Worm (Caenorhabditis elegans) whole organism, late embryonic: ENCODE data around the gene srxa-12.

ENCODE experiments used
- C08G9.2 ChIP-seq: sonication (generic microtip); optimal IDR thresholded peaks from 2 replicates; lab custom pipeline; 2016; ENCODE audit warnings: mild to moderate bottlenecking, missing genetic modification characterization, moderate library complexity, missing compliant biosample characterization
- C38D4.7 ChIP-seq: fragments of 200-800 bp; sonication (Bioruptor generic); optimal IDR thresholded peaks from 2 replicates; lab custom pipeline; 2018; ENCODE audit warnings: mild to moderate bottlenecking, missing genetic modification characterization, moderate library complexity, missing compliant biosample characterization
- F13H6.1 ChIP-seq: sonication (generic microtip); optimal IDR thresholded peaks from 2 replicates; lab custom pipeline; 2016; ENCODE audit warnings: missing genetic modification characterization, missing compliant biosample characterization
- K02D7.2 ChIP-seq: sonication (generic microtip); optimal IDR thresholded peaks from 2 replicates; lab custom pipeline; 2017; ENCODE audit warnings: mild to moderate bottlenecking, missing genetic modification characterization, missing compliant biosample characterization
- K09A11.1 ChIP-seq: sonication (generic microtip); optimal IDR thresholded peaks from 2 replicates; lab custom pipeline; 2017; ENCODE audit warnings: antibody characterized with exemption, mild to moderate bottlenecking, missing genetic modification characterization, missing compliant biosample characterization; ENCODE audit not compliant: insufficient read depth
- T23F11.4 ChIP-seq: fragments of 200-800 bp; sonication (Bioruptor generic); optimal IDR thresholded peaks from 2 replicates; lab custom pipeline; 2018; ENCODE audit warnings: mild to moderate bottlenecking, missing genetic modification characterization, missing compliant biosample characterization
- Y22D7AL.16 ChIP-seq: sonication (generic microtip); optimal IDR thresholded peaks from 2 replicates; lab custom pipeline; 2016; ENCODE audit warnings: missing genetic modification characterization, missing compliant biosample characterization
- ama-1 ChIP-seq: fragments of 150-350 bp; optimal IDR thresholded peaks from 2 replicates; lab custom pipeline; 2014
- ceh-14 ChIP-seq: sonication (generic microtip); optimal IDR thresholded peaks from 2 replicates; lab custom pipeline; 2016; ENCODE audit warnings: missing genotype, missing genetic modification characterization, missing compliant biosample characterization
- ceh-19 ChIP-seq: fragments of 200-800 bp; sonication (Bioruptor generic); optimal IDR thresholded peaks from 2 replicates; lab custom pipeline; 2018; ENCODE audit warnings: mild to moderate bottlenecking, missing genetic modification characterization, missing compliant biosample characterization
- ceh-22 ChIP-seq: sonication (generic microtip); optimal IDR thresholded peaks from 2 replicates; lab custom pipeline; 2017; ENCODE audit warnings: missing biosample characterization, missing genetic modification characterization
- ceh-24 ChIP-seq: sonication (generic microtip); optimal IDR thresholded peaks from 2 replicates; lab custom pipeline; 2016; ENCODE audit warnings: mild to moderate bottlenecking, missing genetic modification characterization, missing compliant biosample characterization
- ceh-31 ChIP-seq: sonication (generic microtip); optimal IDR thresholded peaks from 2 replicates; lab custom pipeline; 2016; ENCODE audit warnings: missing genetic modification characterization, missing compliant biosample characterization
- ceh-45 ChIP-seq: fragments of 200-800 bp; sonication (Bioruptor generic); IDR thresholded peaks from 2 replicates; pipeline ENCODE4 v1.3.6; 2022; ENCODE audit warnings: missing genetic modification reagents, missing genetic modification characterization, missing compliant biosample characterization
- ceh-6 ChIP-seq: fragments of 200-800 bp; sonication (Bioruptor generic); optimal IDR thresholded peaks from 2 replicates; lab custom pipeline; 2018; ENCODE audit warnings: mild to moderate bottlenecking, missing genetic modification characterization, missing compliant biosample characterization
- dmd-4 ChIP-seq: sonication (generic microtip); optimal IDR thresholded peaks from 2 replicates; lab custom pipeline; 2016; ENCODE audit warnings: borderline replicate concordance, missing genetic modification characterization, missing compliant biosample characterization
- dve-1 ChIP-seq: sonication (generic microtip); optimal IDR thresholded peaks from 2 replicates; lab custom pipeline; 2017; ENCODE audit warnings: antibody characterized with exemption, mild to moderate bottlenecking, missing genetic modification characterization, missing compliant biosample characterization
- elt-4 ChIP-seq: sonication (generic microtip); optimal IDR thresholded peaks from 2 replicates; lab custom pipeline; 2016; ENCODE audit warnings: missing genetic modification characterization, missing compliant biosample characterization
- fax-1 ChIP-seq: sonication (generic microtip); optimal IDR thresholded peaks from 2 replicates; lab custom pipeline; 2016; ENCODE audit warnings: missing genotype, missing genetic modification characterization, missing compliant biosample characterization
- fkh-6 ChIP-seq: sonication (generic microtip); optimal IDR thresholded peaks from 2 replicates; lab custom pipeline; 2016; ENCODE audit warnings: missing genetic modification characterization, missing compliant biosample characterization
- gmeb-2 ChIP-seq: sonication (generic microtip); optimal IDR thresholded peaks from 2 replicates; lab custom pipeline; 2016; ENCODE audit warnings: missing genetic modification characterization, inconsistent platforms, missing compliant biosample characterization
- hlh-13 ChIP-seq: fragments of 200-800 bp; sonication (Bioruptor generic); optimal IDR thresholded peaks from 2 replicates; lab custom pipeline; 2018; ENCODE audit warnings: mild to moderate bottlenecking, missing genetic modification characterization, missing compliant biosample characterization
- hlh-30 ChIP-seq: sonication (generic microtip); optimal IDR thresholded peaks from 2 replicates; lab custom pipeline; 2017; ENCODE audit warnings: antibody characterized with exemption, missing genetic modification characterization, missing compliant biosample characterization; ENCODE audit not compliant: insufficient read depth
- hlh-6 ChIP-seq: sonication (generic microtip); optimal IDR thresholded peaks from 2 replicates; lab custom pipeline; 2016; ENCODE audit warnings: missing genotype, missing genetic modification characterization, missing compliant biosample characterization
- hlh-8 ChIP-seq: sonication (generic microtip); optimal IDR thresholded peaks from 2 replicates; lab custom pipeline; 2016; ENCODE audit warnings: missing genotype, missing genetic modification characterization, missing compliant biosample characterization
- lim-6 ChIP-seq: sonication (generic microtip); optimal IDR thresholded peaks from 2 replicates; lab custom pipeline; 2016; ENCODE audit warnings: missing genetic modification characterization, missing compliant biosample characterization
- mec-3 ChIP-seq: sonication (generic microtip); optimal IDR thresholded peaks from 2 replicates; lab custom pipeline; 2016; ENCODE audit warnings: borderline replicate concordance, missing genetic modification characterization, missing compliant biosample characterization
- nfya-1 ChIP-seq: sonication (generic microtip); optimal IDR thresholded peaks from 2 replicates; lab custom pipeline; 2017; ENCODE audit warnings: missing genetic modification characterization, mild to moderate bottlenecking, missing compliant biosample characterization, antibody characterized with exemption, moderate library complexity
- npax-4 ChIP-seq: sonication (generic microtip); optimal IDR thresholded peaks from 2 replicates; lab custom pipeline; 2016; ENCODE audit warnings: missing genetic modification characterization, missing compliant biosample characterization
- odd-2 ChIP-seq: sonication (generic microtip); optimal IDR thresholded peaks from 2 replicates; lab custom pipeline; 2017; ENCODE audit warnings: antibody characterized with exemption, mild to moderate bottlenecking, missing genetic modification characterization, missing compliant biosample characterization
- pag-3 ChIP-seq: sonication (generic microtip); optimal IDR thresholded peaks from 2 replicates; lab custom pipeline; 2016; ENCODE audit warnings: missing compliant biosample characterization, missing genetic modification characterization, borderline replicate concordance
- pat-9 ChIP-seq: fragments of 200-800 bp; sonication (Bioruptor generic); optimal IDR thresholded peaks from 2 replicates; lab custom pipeline; 2018; ENCODE audit warnings: mild to moderate bottlenecking, missing genetic modification characterization, moderate library complexity, missing compliant biosample characterization
- pax-1 ChIP-seq: fragments of 150-350 bp; optimal IDR thresholded peaks from 2 replicates; lab custom pipeline; 2014; ENCODE audit warnings: missing biosample characterization, missing genetic modification characterization
- pha-4 ChIP-seq: fragments of 150-350 bp; optimal IDR thresholded peaks from 2 replicates; lab custom pipeline; 2018; ENCODE audit warnings: missing biosample characterization, missing genetic modification reagents, missing genetic modification characterization
- pqm-1 ChIP-seq: sonication (generic microtip); optimal IDR thresholded peaks from 2 replicates; lab custom pipeline; 2016; ENCODE audit warnings: missing genetic modification characterization, missing compliant biosample characterization
- pros-1 ChIP-seq: fragments of 150-350 bp; optimal IDR thresholded peaks from 2 replicates; lab custom pipeline; 2014; ENCODE audit warnings: missing biosample characterization, missing genetic modification reagents, missing genetic modification characterization
- sdc-2 ChIP-seq: sonication (generic microtip); optimal IDR thresholded peaks from 2 replicates; lab custom pipeline; 2016; ENCODE audit warnings: missing genotype, missing genetic modification characterization, missing compliant biosample characterization
- sox-2 ChIP-seq: fragments of 200-800 bp; sonication (Bioruptor generic); IDR thresholded peaks from 2 replicates; pipeline ENCODE4 v1.3.6; 2022; ENCODE audit warnings: missing genetic modification reagents, missing genetic modification characterization, missing compliant biosample characterization
- sox-4 ChIP-seq: sonication (generic microtip); optimal IDR thresholded peaks from 2 replicates; lab custom pipeline; 2017; ENCODE audit warnings: mild to moderate bottlenecking, missing genetic modification characterization, inconsistent platforms, missing compliant biosample characterization
- syd-9 ChIP-seq: sonication (generic microtip); optimal IDR thresholded peaks from 2 replicates; lab custom pipeline; 2016; ENCODE audit warnings: mild to moderate bottlenecking, missing genetic modification characterization, moderate library complexity, missing compliant biosample characterization
- tbx-7 ChIP-seq: sonication (generic microtip); optimal IDR thresholded peaks from 2 replicates; lab custom pipeline; 2016; ENCODE audit warnings: missing genotype, missing genetic modification characterization, missing compliant biosample characterization
- ttx-3 ChIP-seq: sonication (generic microtip); optimal IDR thresholded peaks from 2 replicates; lab custom pipeline; 2016; ENCODE audit warnings: missing genetic modification reagents, missing genetic modification characterization, missing compliant biosample characterization
- unc-3 ChIP-seq, 2 experiments: fragments of 200-800 bp in 1 of 2; sonication (Bioruptor generic) in 1 of 2; sonication (generic microtip) in 1 of 2; conservative IDR thresholded peaks in 1 of 2; optimal IDR thresholded peaks in 1 of 2; 2 replicates each; pipeline versions ENCODE4 v1.3.6 to Lab custom; 2016 to 2022; ENCODE audit warnings: missing compliant biosample characterization in 2 of 2, missing genetic modification characterization in 2 of 2, missing genetic modification reagents in 1 of 2
- zip-5 ChIP-seq: sonication (generic microtip); optimal IDR thresholded peaks from 2 replicates; lab custom pipeline; 2016; ENCODE audit warnings: missing genetic modification characterization, missing compliant biosample characterization
- ztf-16 ChIP-seq: sonication (generic microtip); optimal IDR thresholded peaks from 2 replicates; lab custom pipeline; 2017; ENCODE audit warnings: missing genetic modification characterization, missing compliant biosample characterization

srxa-12 gene

DNA sequence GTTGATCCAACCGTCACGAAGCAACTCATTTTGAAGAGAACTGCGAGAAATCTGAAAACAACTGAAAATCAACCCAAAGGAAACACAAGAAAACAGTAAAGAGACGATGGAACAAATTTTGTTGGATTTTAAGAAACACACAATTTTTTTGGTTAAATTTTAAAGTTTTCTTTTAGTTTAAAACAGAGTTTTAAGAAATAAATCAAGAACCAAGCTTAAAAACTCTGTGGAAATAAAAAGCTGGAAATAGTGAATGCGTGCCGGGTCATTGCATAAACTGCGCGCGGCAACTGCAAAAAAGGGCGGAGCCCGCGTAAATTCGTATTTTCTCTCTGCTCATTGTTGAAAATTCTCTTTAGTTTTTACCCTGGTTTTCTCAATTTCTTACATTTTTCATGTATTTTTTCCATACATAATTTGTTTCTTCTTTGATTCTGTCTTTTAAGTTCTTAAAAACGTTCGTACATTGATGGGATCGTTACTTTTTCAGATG, 35.5 kb downstream of the srxa-12 start, which contains the start of the genes algn-13 and R10D12.13 (continued):
- TF ChIP-seq K09A11.1 (peak; percentile 77), T23F11.4 (GFP tag; lab: Kevin White, UChicago) (peak; percentile 69), gmeb-2 (tag; lab: Kevin White, UChicago) (peak; percentile 72), ama-1 (no peak), fkh-6 (tag; lab: Kevin White, UChicago) (peak; percentile 77), ceh-19 (GFP tag; lab: Kevin White, UChicago) (peak; percentile 80), pros-1 (tag; lab: Kevin White, UChicago) (no peak), zip-5 (tag; lab: Kevin White, UChicago) (peak; percentile 67), hlh-6 (tag; lab: Kevin White, UChicago) (peak; percentile 81), C38D4.7 (GFP tag; lab: Kevin White, UChicago) (peak; percentile 77), pat-9 (tag; lab: Kevin White, UChicago) (peak; percentile 84), ceh-24 (peak; percentile 58), ceh-6 (GFP tag; lab: Kevin White, UChicago) (peak; percentile 56), elt-4 (tag; lab: Kevin White, UChicago) (no peak), C08G9.2 (tag; lab: Kevin White, UChicago) (peak; percentile 73), ztf-16 (tag; lab: Kevin White, UChicago) (peak; percentile 78), fax-1 (tag; lab: Kevin White, UChicago) (peak; percentile 76), pha-4 (no peak), nfya-1 (peak; percentile 78), sox-2 (GFP tag; lab: Robert Waterston, UW) (peak; percentile 25; the same call in 1 of the 2 replicates), F13H6.1 (peak; percentile 80), lim-6 (tag; lab: Kevin White, UChicago) (peak; percentile 32), sdc-2 (tag; lab: Kevin White, UChicago) (peak; percentile 69), K02D7.2 (peak; percentile 75), hlh-30 (tag; lab: Kevin White, UChicago) (no peak), dve-1 (tag; lab: Kevin White, UChicago) (no peak), dmd-4 (tag; lab: Kevin White, UChicago) (peak; percentile 72), sox-4 (peak; percentile 79), pag-3 (tag; lab: Kevin White, UChicago) (no peak), pax-1 (tag; lab: Kevin White, UChicago) (no peak), npax-4 (tag; lab: Kevin White, UChicago) (peak; percentile 60), odd-2 (tag; lab: Kevin White, UChicago) (peak; percentile 82), pqm-1 (no peak), unc-3 (GFP tag; conservative IDR thresholded peaks at IDR 0.05; lab: Robert Waterston, UW) (peak; percentile 65; the same call in 1 of the 2 replicates), unc-3 (tag; optimal IDR thresholded peaks at IDR 0.05; lab: Kevin White, UChicago) (peak; percentile 80), Y22D7AL.16 (tag; lab: Kevin White, UChicago) (peak; percentile 56), ttx-3 (tag; lab: Kevin White, UChicago) (peak; percentile 81)

DNA sequence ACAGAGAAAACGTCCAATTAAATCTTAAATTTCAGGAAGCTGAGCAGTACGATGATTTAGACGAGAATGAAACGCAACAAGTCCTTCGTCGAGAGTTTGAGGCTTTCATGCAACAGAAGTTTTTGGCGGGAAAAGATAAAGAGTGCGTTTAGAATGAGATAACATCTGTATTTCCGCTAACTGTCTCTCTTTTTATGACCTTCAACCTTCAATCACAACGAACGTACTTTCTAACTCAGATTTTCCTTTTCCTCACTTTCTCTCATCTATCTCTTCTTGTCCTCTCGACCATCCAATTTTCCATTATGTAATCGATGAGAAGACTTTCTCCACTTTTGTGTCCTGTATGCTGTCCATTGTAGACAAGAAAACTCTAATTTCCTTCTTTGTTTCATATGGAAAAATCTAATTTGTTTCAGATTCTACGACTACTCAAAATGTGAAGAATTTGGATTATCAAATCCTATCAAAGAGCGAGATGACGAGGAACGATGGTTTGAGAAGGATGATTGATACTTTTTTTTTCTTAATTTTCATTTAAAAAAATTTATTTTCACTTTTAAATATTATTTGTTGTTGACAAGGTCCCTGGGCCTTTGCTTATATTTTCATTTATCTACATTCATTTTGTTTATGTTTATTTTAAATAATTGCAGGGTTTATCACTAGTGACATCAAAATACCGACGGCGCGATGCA, 36.9 kb downstream of the srxa-12 start, which contains the start of gene sao-1:
Gene sao-1, plus strand, starts transcription at position 648 of the 698 bp plus-strand sequence.
- TF ChIP-seq mec-3 (tag; lab: Kevin White, UChicago): no peak
- no peak for TF ChIP-seq hlh-13
- TF ChIP-seq ceh-22 (tag; lab: Kevin White, UChicago): no peak
- TF ChIP-seq tbx-7 (tag; lab: Kevin White, UChicago): no peak
- TF ChIP-seq F13H6.1: no peak
- TF ChIP-seq Y22D7AL.16 (tag; lab: Kevin White, UChicago): no peak
- TF ChIP-seq syd-9 (tag; lab: Kevin White, UChicago): no peak
- TF ChIP-seq ceh-45 (GFP tag; lab: Robert Waterston, UW): no peak
- TF ChIP-seq nfya-1: no peak
- TF ChIP-seq gmeb-2 (tag; lab: Kevin White, UChicago): no peak
- no peak for TF ChIP-seq fax-1 (tag; lab: Kevin White, UChicago)
- no peak for TF ChIP-seq hlh-8 (tag; lab: Kevin White, UChicago)
- no peak for TF ChIP-seq ceh-31 (tag; lab: Kevin White, UChicago)
- TF ChIP-seq K02D7.2: no peak
- TF ChIP-seq pag-3 (tag; lab: Kevin White, UChicago): no peak
- TF ChIP-seq K09A11.1: no peak
- TF ChIP-seq sox-4: no peak
- TF ChIP-seq ceh-14: no peak
